Worm (Caenorhabditis elegans): ENCODE data around the gene dna-2.
"Not testable (repeated sequence)": the region's sequence is repeated elsewhere in the genome, so short reads cannot be mapped to it uniquely, and the experiment has no call there.

DNA sequence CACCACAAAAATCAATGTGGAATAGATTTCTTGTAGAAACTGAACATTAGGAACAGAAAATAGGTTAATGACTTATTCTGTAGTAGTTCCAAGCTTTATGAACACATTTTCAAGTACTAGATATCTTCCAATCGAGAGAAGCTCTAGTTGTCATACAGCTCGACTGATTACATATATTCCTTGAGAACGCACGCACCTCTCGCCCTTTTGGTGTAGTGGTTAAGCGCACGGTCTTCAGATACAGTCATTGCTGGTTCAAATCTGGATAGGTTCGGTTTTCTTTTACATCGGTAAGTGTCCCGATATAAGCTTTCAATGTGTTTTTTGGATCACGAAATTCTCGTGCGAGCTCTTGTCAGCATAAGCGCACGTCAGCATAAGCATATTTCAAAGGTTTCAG is 46.4 kb downstream of the dna-2 start:
- not testable (repeated sequence) for TF ChIP-seq ama-1 (optimal IDR thresholded peaks at IDR 0.05); ama-1 (GFP tag; optimal IDR thresholded peaks at IDR 0.05); let-607 (tag; optimal IDR thresholded peaks at IDR 0.05); athp-1 (tag; optimal IDR thresholded peaks at IDR 0.05); ZK185.1 (tag; optimal IDR thresholded peaks at IDR 0.05; ENCODE audit: poor library complexity, severe bottlenecking); dpff-1 (tag; optimal IDR thresholded peaks at IDR 0.05); egl-44 (GFP tag; IDR thresholded peaks at IDR 0.05); F49E8.2 (tag; optimal IDR thresholded peaks at IDR 0.05; ENCODE audit: insufficient read depth); pha-4 (tag; optimal IDR thresholded peaks at IDR 0.05); sptf-2 (GFP tag; optimal IDR thresholded peaks at IDR 0.05)

All from whole organism, young adult.